Fruit fly (Drosophila melanogaster) whole organism, embryonic: ENCODE measurements around the gene iav.

Source experiments
- Ada2b ChIP-seq: fragments of 200-800 bp; sonication (Bioruptor generic); IDR thresholded peaks from 2 replicates; pipeline ENCODE4 v1.3.6; 2022; ENCODE audit warnings: missing biosample characterization, missing genetic modification characterization
- Bdp1 ChIP-seq: fragments of 200-800 bp; sonication (Bioruptor generic); optimal IDR thresholded peaks from 3 replicates; lab custom pipeline; 2016; ENCODE audit warnings: missing biosample characterization, missing genetic modification characterization
- C15 ChIP-seq: fragments of 200-800 bp; sonication (Bioruptor generic); IDR thresholded peaks from 3 replicates; pipeline ENCODE4 v1.3.6; 2022; ENCODE audit warnings: missing biosample characterization, missing genetic modification characterization
- CG10543 ChIP-seq: fragments of 200-800 bp; sonication (Bioruptor generic); optimal IDR thresholded peaks from 3 replicates; lab custom pipeline; 2017; ENCODE audit warnings: missing biosample characterization, mild to moderate bottlenecking, missing genetic modification characterization, moderate library complexity
- CG10565 ChIP-seq: fragments of 200-800 bp; sonication (Bioruptor generic); optimal IDR thresholded peaks from 3 replicates; lab custom pipeline; 2016; ENCODE audit warnings: missing biosample characterization, mild to moderate bottlenecking, missing genetic modification characterization
- CG11085 ChIP-seq: fragments of 200-800 bp; sonication (Bioruptor generic); IDR thresholded peaks from 2 replicates; pipeline ENCODE4 v1.3.6; 2022; ENCODE audit warnings: missing biosample characterization, missing genetic modification characterization
- CG15073 ChIP-seq: fragments of 200-800 bp; sonication (Bioruptor generic); optimal IDR thresholded peaks from 2 replicates; lab custom pipeline; 2016; ENCODE audit warnings: missing biosample characterization, missing genetic modification characterization
- CG15269 ChIP-seq: fragments of 200-800 bp; sonication (Bioruptor generic); optimal IDR thresholded peaks from 2 replicates; lab custom pipeline; 2018; ENCODE audit warnings: missing biosample characterization, mild to moderate bottlenecking, missing genetic modification characterization, moderate library complexity
- CG2116 ChIP-seq: fragments of 200-800 bp; sonication (Bioruptor generic); optimal IDR thresholded peaks from 3 replicates; lab custom pipeline; 2018; ENCODE audit warnings: missing biosample characterization, mild to moderate bottlenecking, missing genetic modification characterization
- CG2129 ChIP-seq: fragments of 200-800 bp; sonication (Bioruptor generic); IDR thresholded peaks from 2 replicates; pipeline ENCODE4 v1.3.6; 2022; ENCODE audit warnings: missing biosample characterization, missing genetic modification characterization; ENCODE audit not compliant: partially characterized antibody
- CG31365 ChIP-seq: fragments of 200-800 bp; sonication (Bioruptor generic); optimal IDR thresholded peaks from 2 replicates; lab custom pipeline; 2018; ENCODE audit warnings: missing biosample characterization, mild to moderate bottlenecking, missing genetic modification characterization
- CG31441 ChIP-seq: fragments of 200-800 bp; sonication (Bioruptor generic); IDR thresholded peaks from 2 replicates; pipeline ENCODE4 v1.3.6; 2022; ENCODE audit warnings: missing biosample characterization, missing genetic modification characterization
- CG33213 ChIP-seq: fragments of 200-800 bp; sonication (Bioruptor generic); optimal IDR thresholded peaks from 3 replicates; lab custom pipeline; 2016; ENCODE audit warnings: missing biosample characterization, missing genetic modification characterization
- CG4360 ChIP-seq: fragments of 200-800 bp; sonication (Bioruptor generic); IDR thresholded peaks from 2 replicates; pipeline ENCODE4 v1.3.6; 2022; ENCODE audit warnings: missing biosample characterization, missing genetic modification characterization
- CG43689 ChIP-seq: fragments of 200-800 bp; sonication (Bioruptor generic); IDR thresholded peaks from 2 replicates; pipeline ENCODE4 v1.3.6; 2022; ENCODE audit warnings: missing biosample characterization, missing genetic modification characterization
- CG4404 ChIP-seq: fragments of 200-800 bp; sonication (Bioruptor generic); IDR thresholded peaks from 2 replicates; pipeline ENCODE4 v1.3.6; 2022; ENCODE audit warnings: missing biosample characterization, missing genetic modification characterization
- CG5180 ChIP-seq: fragments of 200-800 bp; sonication (Bioruptor generic); optimal IDR thresholded peaks from 3 replicates; lab custom pipeline; 2017; ENCODE audit warnings: missing biosample characterization, missing genetic modification characterization, mild to moderate bottlenecking, moderate library complexity, missing genetic modification reagents
- CG5953 ChIP-seq: fragments of 200-800 bp; sonication (Bioruptor generic); IDR thresholded peaks from 2 replicates; pipeline ENCODE4 v1.3.6; 2022; ENCODE audit warnings: missing biosample characterization, missing genetic modification characterization
- CG6272 ChIP-seq: fragments of 200-800 bp; sonication (Bioruptor generic); IDR thresholded peaks from 2 replicates; pipeline ENCODE4 v1.3.6; 2022; ENCODE audit warnings: missing biosample characterization, missing genetic modification characterization
- CG8388 ChIP-seq: fragments of 200-800 bp; sonication (Bioruptor generic); optimal IDR thresholded peaks from 2 replicates; lab custom pipeline; 2019; ENCODE audit warnings: missing biosample characterization, mild to moderate bottlenecking, missing genetic modification characterization, moderate library complexity
- CG8478 ChIP-seq: fragments of >200 bp; optimal IDR thresholded peaks from 2 replicates; lab custom pipeline; 2018
- CG8924 ChIP-seq: fragments of 200-800 bp; optimal IDR thresholded peaks from 3 replicates; lab custom pipeline; 2019; ENCODE audit warnings: missing biosample characterization, mild to moderate bottlenecking, missing genetic modification characterization, moderate library complexity
- Dip3 ChIP-seq: fragments of 200-800 bp; sonication (Bioruptor generic); optimal IDR thresholded peaks from 3 replicates; lab custom pipeline; 2016; ENCODE audit warnings: missing biosample characterization, missing genetic modification characterization
- Dp ChIP-seq: fragments of 200-800 bp; sonication (Bioruptor generic); optimal IDR thresholded peaks from 2 replicates; lab custom pipeline; 2018; ENCODE audit warnings: missing biosample characterization, mild to moderate bottlenecking, missing genetic modification characterization, moderate library complexity
- H2.0 ChIP-seq: fragments of 200-800 bp; sonication (Bioruptor generic); IDR thresholded peaks from 2 replicates; pipeline ENCODE4 v1.3.6; 2022; ENCODE audit warnings: missing biosample characterization, missing genetic modification characterization
- HmgZ ChIP-seq: fragments of 200-800 bp; sonication (Bioruptor generic); optimal IDR thresholded peaks from 2 replicates; lab custom pipeline; 2018; ENCODE audit warnings: missing biosample characterization, mild to moderate bottlenecking, missing genetic modification characterization
- Hr39 ChIP-seq: fragments of >200 bp; optimal IDR thresholded peaks from 2 replicates; lab custom pipeline; 2017
- Lhr ChIP-seq: fragments of 200-800 bp; sonication (Bioruptor generic); optimal IDR thresholded peaks from 3 replicates; lab custom pipeline; 2017; ENCODE audit warnings: mild to moderate bottlenecking, missing biosample characterization, missing genetic modification reagents, missing genetic modification characterization
- NC2α ChIP-seq: fragments of 200-800 bp; sonication (Bioruptor generic); optimal IDR thresholded peaks from 2 replicates; lab custom pipeline; 2016; ENCODE audit warnings: missing biosample characterization, missing genetic modification characterization
- NfI ChIP-seq: fragments of 200-800 bp; sonication (Bioruptor generic); optimal IDR thresholded peaks from 3 replicates; lab custom pipeline; 2018; ENCODE audit warnings: missing biosample characterization, mild to moderate bottlenecking, missing genetic modification characterization, moderate library complexity
- Oli ChIP-seq: fragments of 200-800 bp; sonication (Bioruptor generic); optimal IDR thresholded peaks from 2 replicates; lab custom pipeline; 2018; ENCODE audit warnings: missing biosample characterization, mild to moderate bottlenecking, missing genetic modification characterization, moderate library complexity
- Sin3A ChIP-seq: fragments of >200 bp; optimal IDR thresholded peaks from 2 replicates; lab custom pipeline; 2018
- Six4 ChIP-seq: fragments of 200-800 bp; sonication (Bioruptor generic); optimal IDR thresholded peaks from 2 replicates; lab custom pipeline; 2016; ENCODE audit warnings: missing biosample characterization, missing genetic modification characterization
- btn ChIP-seq: fragments of 200-800 bp; sonication (Bioruptor generic); optimal IDR thresholded peaks from 2 replicates; lab custom pipeline; 2016; ENCODE audit warnings: missing biosample characterization, missing genetic modification characterization
- chif ChIP-seq, 2 experiments: fragments of 200-800 bp; sonication (Bioruptor generic); optimal IDR thresholded peaks; 3 replicates each; lab custom pipeline; 2016; ENCODE audit warnings: missing biosample characterization in 2 of 2, missing genetic modification characterization in 2 of 2
- crp ChIP-seq, 2 experiments: fragments of 200-800 bp; sonication (Bioruptor generic); optimal IDR thresholded peaks; 2 replicates in 1 of 2; 3 replicates in 1 of 2; lab custom pipeline; 2017; ENCODE audit warnings: missing biosample characterization in 2 of 2, missing genetic modification characterization in 2 of 2, mild to moderate bottlenecking in 1 of 2, moderate library complexity in 1 of 2
- fu2 ChIP-seq: fragments of 200-800 bp; sonication (Bioruptor generic); optimal IDR thresholded peaks from 2 replicates; lab custom pipeline; 2016; ENCODE audit warnings: missing biosample characterization, missing genetic modification characterization
- lola ChIP-seq, 3 experiments: fragments of >200 bp in 2 of 3; fragments of 200-800 bp in 1 of 3; sonication (Bioruptor generic) in 1 of 3; optimal IDR thresholded peaks; 2 replicates each; lab custom pipeline; 2017 to 2019; ENCODE audit warnings: missing biosample characterization in 3 of 3, missing genetic modification characterization in 3 of 3, mild to moderate bottlenecking in 1 of 3, moderate library complexity in 1 of 3
- nau ChIP-seq: fragments of 200-800 bp; sonication (Bioruptor generic); optimal IDR thresholded peaks from 3 replicates; lab custom pipeline; 2017; ENCODE audit warnings: missing biosample characterization, mild to moderate bottlenecking, missing genetic modification characterization, missing genetic modification reagents
- oc ChIP-seq: fragments of 200-800 bp; sonication (Bioruptor generic); optimal IDR thresholded peaks from 2 replicates; lab custom pipeline; 2018; ENCODE audit warnings: missing biosample characterization, mild to moderate bottlenecking, missing genetic modification characterization, moderate library complexity
- odd ChIP-seq: fragments of 200-800 bp; sonication (Bioruptor generic); optimal IDR thresholded peaks from 2 replicates; lab custom pipeline; 2017; ENCODE audit warnings: missing biosample characterization, mild to moderate bottlenecking, missing genetic modification characterization
- onecut ChIP-seq: fragments of 200-800 bp; sonication (Bioruptor generic); IDR thresholded peaks from 2 replicates; pipeline ENCODE4 v1.3.6; 2022; ENCODE audit warnings: missing biosample characterization, missing genetic modification characterization
- ro ChIP-seq: fragments of 200-800 bp; sonication (Bioruptor generic); IDR thresholded peaks from 2 replicates; pipeline ENCODE4 v1.3.6; 2022; ENCODE audit warnings: missing biosample characterization, missing genetic modification characterization
- seq ChIP-seq: fragments of 200-800 bp; sonication (Bioruptor generic); IDR thresholded peaks from 2 replicates; pipeline ENCODE4 v1.3.6; 2022; ENCODE audit warnings: missing biosample characterization, missing genetic modification characterization
- sima ChIP-seq: fragments of 200-800 bp; sonication (Bioruptor generic); optimal IDR thresholded peaks from 2 replicates; lab custom pipeline; 2016; ENCODE audit warnings: missing biosample characterization, missing genetic modification characterization
- slou ChIP-seq: fragments of 200-800 bp; sonication (Bioruptor generic); optimal IDR thresholded peaks from 3 replicates; lab custom pipeline; 2016; ENCODE audit warnings: missing biosample characterization, missing genetic modification characterization
- sna ChIP-seq: fragments of 200-800 bp; sonication (Bioruptor generic); IDR thresholded peaks from 2 replicates; pipeline ENCODE4 v1.3.6; 2022; ENCODE audit warnings: missing biosample characterization, missing genetic modification characterization; ENCODE audit not compliant: partially characterized antibody
- tio ChIP-seq: fragments of 200-800 bp; sonication (Bioruptor generic); optimal IDR thresholded peaks from 2 replicates; lab custom pipeline; 2017; ENCODE audit warnings: missing biosample characterization, missing genetic modification characterization, inconsistent platforms
- tll ChIP-seq, 2 experiments: fragments of 200-800 bp in 1 of 2; fragments of >200 bp in 1 of 2; sonication (Bioruptor generic) in 1 of 2; optimal IDR thresholded peaks; 2 replicates each; lab custom pipeline; 2017 to 2019; ENCODE audit warnings: missing biosample characterization in 2 of 2, missing genetic modification characterization in 2 of 2, mild to moderate bottlenecking in 1 of 2, moderate library complexity in 1 of 2
- zen ChIP-seq: fragments of 200-800 bp; sonication (Bioruptor generic); optimal IDR thresholded peaks from 3 replicates; lab custom pipeline; 2018; ENCODE audit warnings: missing biosample characterization, mild to moderate bottlenecking, missing genetic modification characterization, moderate library complexity
- zen2 ChIP-seq: fragments of 200-800 bp; sonication (Bioruptor generic); IDR thresholded peaks from 3 replicates; pipeline ENCODE4 v1.3.6; 2022; ENCODE audit warnings: missing biosample characterization, missing genetic modification characterization; ENCODE audit not compliant: partially characterized antibody

iav gene

DNA sequence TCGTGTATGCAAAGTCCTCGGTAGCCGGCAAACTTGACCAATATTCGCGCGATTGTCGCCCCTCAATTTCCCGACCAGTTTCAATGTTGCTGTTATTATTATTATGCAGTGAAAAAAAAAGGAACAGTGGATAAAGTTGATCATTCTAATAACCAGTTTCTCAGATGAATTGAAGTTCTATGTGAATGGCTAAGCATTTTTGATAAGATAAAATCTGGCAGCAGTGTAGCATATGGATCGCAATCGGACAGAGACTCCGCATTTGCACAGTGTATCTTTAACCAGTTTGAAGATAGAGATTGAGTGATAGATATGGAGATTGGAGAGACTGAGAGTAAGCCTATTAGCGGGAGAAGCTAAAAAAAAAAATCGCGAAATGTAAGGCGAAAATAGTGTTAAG is 20.4 kb upstream of the iav start (continued):
- TF ChIP-seq nau (GFP tag; lab: Kevin White, UChicago): no peak
- peak; percentile 73 for TF ChIP-seq fu2 (GFP tag; lab: Kevin White, UChicago)
- TF ChIP-seq CG33213 (GFP tag; lab: Kevin White, UChicago): peak; percentile 37
- TF ChIP-seq CG15073: no peak
- TF ChIP-seq btn (GFP tag; lab: Kevin White, UChicago): peak; percentile 1
- no peak for TF ChIP-seq lola (GFP tag; optimal IDR thresholded peaks at IDR 0.05; lab: Kevin White, UChicago)
- TF ChIP-seq slou: peak; percentile 22
- 0 out of 2 replicates have a peak, but pooled peaks have one; percentile 8 for TF ChIP-seq CG5953 (GFP tag; lab: Robert Waterston, UW)
- peak; percentile 49; the same call in 1 of the 2 replicates for TF ChIP-seq CG6272
- peak; percentile 36 for TF ChIP-seq CG5180 (GFP tag; lab: Kevin White, UChicago)
- peak; percentile 52 for TF ChIP-seq CG31365 (tag; lab: Kevin White, UChicago)
- TF ChIP-seq HmgZ (tag; lab: Kevin White, UChicago): peak; percentile 60
- peak; percentile 68 for TF ChIP-seq seq (GFP tag; lab: Robert Waterston, UW)
- TF ChIP-seq Ada2b: peak; percentile 79
- TF ChIP-seq Hr39 (lab: Kevin White, UChicago): no peak
- no peak for TF ChIP-seq Dp (GFP tag; lab: Kevin White, UChicago)
- TF ChIP-seq oc (tag; lab: Kevin White, UChicago): peak; percentile 56
- no peak for TF ChIP-seq Sin3A (lab: Kevin White, UChicago)
- TF ChIP-seq H2.0 (GFP tag; lab: Robert Waterston, UW): peak; percentile 78
- peak; percentile 41; the same call in 1 of the 2 replicates for TF ChIP-seq onecut (GFP tag; lab: Robert Waterston, UW)
- TF ChIP-seq chif (GFP tag; optimal IDR thresholded peaks at IDR 0.05; lab: Kevin White, UChicago): peak; percentile 48 to 74
- TF ChIP-seq sna: no peak
- TF ChIP-seq Lhr: no peak
- peak; percentile 81 for TF ChIP-seq CG15269 (tag; lab: Kevin White, UChicago)
- TF ChIP-seq sima (GFP tag; lab: Kevin White, UChicago): peak; percentile 37
- no peak for TF ChIP-seq zen2 (GFP tag; lab: Robert Waterston, UW)
- TF ChIP-seq Six4 (GFP tag; lab: Kevin White, UChicago): peak; percentile 36
- TF ChIP-seq CG8478 (lab: Kevin White, UChicago): no peak
- peak; percentile 76 for TF ChIP-seq NfI
- TF ChIP-seq Oli (tag; lab: Kevin White, UChicago): peak; percentile 65
- no peak for TF ChIP-seq ro (GFP tag; lab: Robert Waterston, UW)
- TF ChIP-seq odd (GFP tag; lab: Kevin White, UChicago): peak; percentile 34
- peak; percentile 55 for TF ChIP-seq CG8388 (GFP tag; lab: Kevin White, UChicago)
- TF ChIP-seq Bdp1: no peak
- no peak for TF ChIP-seq zen (tag; lab: Kevin White, UChicago)
- no peak for TF ChIP-seq CG2116
- TF ChIP-seq CG4360 (GFP tag; lab: Robert Waterston, UW): no peak
- TF ChIP-seq NC2α (GFP tag; lab: Kevin White, UChicago): peak; percentile 4
- no peak for TF ChIP-seq CG4404 (GFP tag; lab: Robert Waterston, UW)
- peak; percentile 70 for TF ChIP-seq CG11085 (GFP tag; lab: Robert Waterston, UW)
- peak; percentile 69 for TF ChIP-seq CG31441 (GFP tag; lab: Robert Waterston, UW)
- peak; percentile 56 for TF ChIP-seq Dip3
- TF ChIP-seq tio (GFP tag; lab: Kevin White, UChicago): peak; percentile 26
- TF ChIP-seq CG2129 (GFP tag; lab: Robert Waterston, UW): no peak
- no peak for TF ChIP-seq CG10565
- no peak for TF ChIP-seq tll (GFP tag; optimal IDR thresholded peaks at IDR 0.05; lab: Kevin White, UChicago)
- no peak for TF ChIP-seq crp (GFP tag; optimal IDR thresholded peaks at IDR 0.05; lab: Kevin White, UChicago)
- TF ChIP-seq CG43689: peak; percentile 32; the same call in 1 of the 2 replicates
- TF ChIP-seq CG10543: no peak
- TF ChIP-seq CG8924: peak; percentile 14
- peak; percentile 38; the same call in 1 of the 3 replicates for TF ChIP-seq C15 (GFP tag; lab: Robert Waterston, UW)
